Worm (Caenorhabditis elegans) whole organism, late embryonic: ENCODE data around the gene T03F6.6.

Experiments used
- K09A11.1 ChIP-seq: sonication (generic microtip); optimal IDR thresholded peaks from 2 replicates; lab custom pipeline; 2017; ENCODE audit warnings: antibody characterized with exemption, mild to moderate bottlenecking, missing genetic modification characterization, missing compliant biosample characterization; ENCODE audit not compliant: insufficient read depth
- ama-1 ChIP-seq: fragments of 150-350 bp; optimal IDR thresholded peaks from 2 replicates; lab custom pipeline; 2014
- ceh-14 ChIP-seq: sonication (generic microtip); optimal IDR thresholded peaks from 2 replicates; lab custom pipeline; 2016; ENCODE audit warnings: missing genotype, missing genetic modification characterization, missing compliant biosample characterization
- ceh-19 ChIP-seq: fragments of 200-800 bp; sonication (Bioruptor generic); optimal IDR thresholded peaks from 2 replicates; lab custom pipeline; 2018; ENCODE audit warnings: mild to moderate bottlenecking, missing genetic modification characterization, missing compliant biosample characterization
- ceh-22 ChIP-seq: sonication (generic microtip); optimal IDR thresholded peaks from 2 replicates; lab custom pipeline; 2017; ENCODE audit warnings: missing biosample characterization, missing genetic modification characterization
- ceh-31 ChIP-seq: sonication (generic microtip); optimal IDR thresholded peaks from 2 replicates; lab custom pipeline; 2016; ENCODE audit warnings: missing genetic modification characterization, missing compliant biosample characterization
- ceh-34 ChIP-seq: sonication (generic microtip); optimal IDR thresholded peaks from 2 replicates; lab custom pipeline; 2016; ENCODE audit warnings: mild to moderate bottlenecking, missing genetic modification characterization, missing compliant biosample characterization
- ceh-45 ChIP-seq: fragments of 200-800 bp; sonication (Bioruptor generic); IDR thresholded peaks from 2 replicates; pipeline ENCODE4 v1.3.6; 2022; ENCODE audit warnings: missing genetic modification reagents, missing genetic modification characterization, missing compliant biosample characterization
- ceh-9 ChIP-seq: sonication (generic microtip); optimal IDR thresholded peaks from 2 replicates; lab custom pipeline; 2016; ENCODE audit warnings: mild to moderate bottlenecking, missing genetic modification characterization, inconsistent platforms, missing compliant biosample characterization
- dmd-4 ChIP-seq: sonication (generic microtip); optimal IDR thresholded peaks from 2 replicates; lab custom pipeline; 2016; ENCODE audit warnings: borderline replicate concordance, missing genetic modification characterization, missing compliant biosample characterization
- dve-1 ChIP-seq: sonication (generic microtip); optimal IDR thresholded peaks from 2 replicates; lab custom pipeline; 2017; ENCODE audit warnings: antibody characterized with exemption, mild to moderate bottlenecking, missing genetic modification characterization, missing compliant biosample characterization
- elt-2 ChIP-seq: sonication (generic microtip); optimal IDR thresholded peaks from 2 replicates; lab custom pipeline; 2016; ENCODE audit warnings: missing genetic modification reagents, missing genetic modification characterization, missing compliant biosample characterization
- elt-4 ChIP-seq: sonication (generic microtip); optimal IDR thresholded peaks from 2 replicates; lab custom pipeline; 2016; ENCODE audit warnings: missing genetic modification characterization, missing compliant biosample characterization
- ets-4 ChIP-seq: sonication (generic microtip); optimal IDR thresholded peaks from 2 replicates; lab custom pipeline; 2016; ENCODE audit warnings: missing genetic modification characterization, missing compliant biosample characterization
- fax-1 ChIP-seq: sonication (generic microtip); optimal IDR thresholded peaks from 2 replicates; lab custom pipeline; 2016; ENCODE audit warnings: missing genotype, missing genetic modification characterization, missing compliant biosample characterization
- fkh-10 ChIP-seq: fragments of 150-350 bp; optimal IDR thresholded peaks from 2 replicates; lab custom pipeline; 2014; ENCODE audit warnings: missing biosample characterization, missing genetic modification reagents, missing genetic modification characterization
- gmeb-2 ChIP-seq: sonication (generic microtip); optimal IDR thresholded peaks from 2 replicates; lab custom pipeline; 2016; ENCODE audit warnings: missing genetic modification characterization, inconsistent platforms, missing compliant biosample characterization
- hlh-13 ChIP-seq: fragments of 200-800 bp; sonication (Bioruptor generic); optimal IDR thresholded peaks from 2 replicates; lab custom pipeline; 2018; ENCODE audit warnings: mild to moderate bottlenecking, missing genetic modification characterization, missing compliant biosample characterization
- hlh-8 ChIP-seq: sonication (generic microtip); optimal IDR thresholded peaks from 2 replicates; lab custom pipeline; 2016; ENCODE audit warnings: missing genotype, missing genetic modification characterization, missing compliant biosample characterization
- mec-3 ChIP-seq: sonication (generic microtip); optimal IDR thresholded peaks from 2 replicates; lab custom pipeline; 2016; ENCODE audit warnings: borderline replicate concordance, missing genetic modification characterization, missing compliant biosample characterization
- nhr-232 ChIP-seq: sonication (generic microtip); optimal IDR thresholded peaks from 2 replicates; lab custom pipeline; 2016; ENCODE audit warnings: missing genetic modification characterization, missing compliant biosample characterization
- pag-3 ChIP-seq: sonication (generic microtip); optimal IDR thresholded peaks from 2 replicates; lab custom pipeline; 2016; ENCODE audit warnings: missing compliant biosample characterization, missing genetic modification characterization, borderline replicate concordance
- pat-9 ChIP-seq: fragments of 200-800 bp; sonication (Bioruptor generic); optimal IDR thresholded peaks from 2 replicates; lab custom pipeline; 2018; ENCODE audit warnings: mild to moderate bottlenecking, missing genetic modification characterization, moderate library complexity, missing compliant biosample characterization
- pha-2 ChIP-seq: sonication (generic microtip); optimal IDR thresholded peaks from 2 replicates; lab custom pipeline; 2017; ENCODE audit warnings: mild to moderate bottlenecking, missing genetic modification characterization, missing compliant biosample characterization
- pha-4 ChIP-seq: fragments of 150-350 bp; optimal IDR thresholded peaks from 2 replicates; lab custom pipeline; 2018; ENCODE audit warnings: missing biosample characterization, missing genetic modification reagents, missing genetic modification characterization
- pqm-1 ChIP-seq: sonication (generic microtip); optimal IDR thresholded peaks from 2 replicates; lab custom pipeline; 2016; ENCODE audit warnings: missing genetic modification characterization, missing compliant biosample characterization
- pros-1 ChIP-seq: fragments of 150-350 bp; optimal IDR thresholded peaks from 2 replicates; lab custom pipeline; 2014; ENCODE audit warnings: missing biosample characterization, missing genetic modification reagents, missing genetic modification characterization
- ref-2 ChIP-seq: sonication (generic microtip); optimal IDR thresholded peaks from 2 replicates; lab custom pipeline; 2016; ENCODE audit warnings: missing genetic modification characterization, missing compliant biosample characterization
- rnt-1 ChIP-seq: sonication (generic microtip); optimal IDR thresholded peaks from 2 replicates; lab custom pipeline; 2016; ENCODE audit warnings: missing genetic modification characterization, missing compliant biosample characterization
- sox-2 ChIP-seq: fragments of 200-800 bp; sonication (Bioruptor generic); IDR thresholded peaks from 2 replicates; pipeline ENCODE4 v1.3.6; 2022; ENCODE audit warnings: missing genetic modification reagents, missing genetic modification characterization, missing compliant biosample characterization
- syd-9 ChIP-seq: sonication (generic microtip); optimal IDR thresholded peaks from 2 replicates; lab custom pipeline; 2016; ENCODE audit warnings: mild to moderate bottlenecking, missing genetic modification characterization, moderate library complexity, missing compliant biosample characterization
- ttx-3 ChIP-seq: sonication (generic microtip); optimal IDR thresholded peaks from 2 replicates; lab custom pipeline; 2016; ENCODE audit warnings: missing genetic modification reagents, missing genetic modification characterization, missing compliant biosample characterization
- unc-3 ChIP-seq, 2 experiments: fragments of 200-800 bp in 1 of 2; sonication (Bioruptor generic) in 1 of 2; sonication (generic microtip) in 1 of 2; conservative IDR thresholded peaks in 1 of 2; optimal IDR thresholded peaks in 1 of 2; 2 replicates each; pipeline versions ENCODE4 v1.3.6 to Lab custom; 2016 to 2022; ENCODE audit warnings: missing compliant biosample characterization in 2 of 2, missing genetic modification characterization in 2 of 2, missing genetic modification reagents in 1 of 2

T03F6.6 gene

DNA sequence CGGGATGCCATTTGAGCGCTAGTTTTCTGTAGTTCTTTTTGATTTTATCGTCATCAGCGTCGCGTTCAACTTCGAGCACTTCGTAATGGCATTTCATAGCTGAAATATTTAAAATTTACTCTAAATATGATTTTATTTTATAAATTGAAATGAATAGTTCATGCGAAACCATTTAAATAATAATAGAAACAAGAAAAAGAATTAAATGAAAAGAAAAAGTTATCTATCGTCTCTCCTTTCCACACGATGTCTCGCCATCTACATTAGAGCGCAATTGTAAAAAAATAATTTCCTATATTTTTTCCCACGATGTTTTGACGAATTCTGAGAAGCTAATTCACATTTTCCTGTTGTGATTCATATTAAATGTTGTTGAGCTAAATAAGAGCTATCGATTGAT lies 13.1 kb upstream of the T03F6.6 start, which contains the start of gene dnj-17:
TSS of gene dnj-17 (minus strand) at position 101 of the 400 bp plus-strand sequence.
- TF ChIP-seq ref-2 (tag; lab: Kevin White, UChicago) (no peak), ttx-3 (tag; lab: Kevin White, UChicago) (no peak), ceh-19 (GFP tag; lab: Kevin White, UChicago) (no peak), sox-2 (GFP tag; lab: Robert Waterston, UW) (no peak), ceh-31 (tag; lab: Kevin White, UChicago) (no peak), gmeb-2 (tag; lab: Kevin White, UChicago) (no peak), elt-2 (tag; lab: Kevin White, UChicago) (no peak), dmd-4 (no peak), rnt-1 (tag; lab: Kevin White, UChicago) (no peak), pros-1 (tag; lab: Kevin White, UChicago) (no peak), ceh-9 (no peak)

DNA sequence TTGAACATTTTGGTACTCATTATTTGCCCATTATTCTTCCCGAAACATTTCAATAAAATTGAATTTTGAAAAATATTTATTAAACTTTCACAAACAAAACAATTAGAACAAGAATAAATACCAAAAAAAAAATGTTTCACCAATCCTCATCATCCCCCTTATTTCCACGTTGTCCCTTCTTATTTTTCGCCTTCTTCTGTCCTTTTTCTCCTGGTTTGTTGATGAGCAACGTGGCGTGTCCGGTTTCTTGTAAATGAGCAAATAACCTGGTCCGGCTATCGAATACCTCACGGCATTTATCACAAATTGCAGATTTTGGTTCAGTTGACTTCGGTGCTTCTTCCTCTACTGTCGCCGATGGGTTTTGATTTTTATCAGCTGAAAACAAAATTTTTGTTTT lies 10.7 kb upstream of the T03F6.6 start:
- TF ChIP-seq dve-1 (no peak), ceh-31 (tag; lab: Kevin White, UChicago) (no peak), pha-4 (tag; lab: Kevin White, UChicago) (no peak), elt-2 (tag; lab: Kevin White, UChicago) (no peak), pag-3 (tag; lab: Kevin White, UChicago) (no peak), ceh-34 (tag; lab: Kevin White, UChicago) (no peak), pat-9 (tag; lab: Kevin White, UChicago) (no peak), pha-2 (tag; lab: Kevin White, UChicago) (no peak), syd-9 (tag; lab: Kevin White, UChicago) (no peak), fkh-10 (GFP tag; lab: Kevin White, UChicago) (no peak), pqm-1 (no peak), mec-3 (tag; lab: Kevin White, UChicago) (no peak), ets-4 (no peak)

DNA sequence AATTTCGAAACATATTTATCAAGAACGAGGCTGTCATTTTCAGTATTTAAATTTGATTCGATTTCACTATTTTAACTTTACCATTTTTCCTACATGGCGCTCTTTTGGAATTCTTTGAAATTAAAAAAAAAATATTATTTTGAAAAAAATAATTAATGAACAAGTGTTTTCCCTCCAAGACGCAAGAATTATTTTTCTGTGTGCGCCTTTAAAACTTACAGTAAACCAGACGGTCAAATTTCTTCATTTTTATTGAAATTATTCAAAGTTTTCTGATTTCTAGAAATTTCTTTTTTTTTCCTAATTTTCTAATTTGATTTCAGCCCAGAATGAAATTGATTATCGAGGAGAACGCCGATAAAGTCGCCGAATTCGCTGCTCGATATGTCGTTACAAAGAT lies 9.0 kb upstream of the T03F6.6 start, which contains the start of gene T03F6.3:
TSS of gene T03F6.3 (plus strand) at position 318 of the 400 bp plus-strand sequence.
- TF ChIP-seq pag-3 (tag; lab: Kevin White, UChicago) (no peak), K09A11.1 (tag; lab: Kevin White, UChicago) (no peak), ets-4 (no peak), ceh-22 (tag; lab: Kevin White, UChicago) (no peak), dve-1 (no peak), ceh-14 (tag; lab: Kevin White, UChicago) (no peak), ceh-45 (GFP tag; lab: Robert Waterston, UW) (no peak), hlh-13 (GFP tag; lab: Kevin White, UChicago) (no peak), unc-3 (GFP tag; conservative IDR thresholded peaks at IDR 0.05; lab: Robert Waterston, UW) (no peak), unc-3 (tag; optimal IDR thresholded peaks at IDR 0.05; lab: Kevin White, UChicago) (no peak), pha-4 (tag; lab: Kevin White, UChicago) (no peak), elt-2 (tag; lab: Kevin White, UChicago) (no peak), ref-2 (tag; lab: Kevin White, UChicago) (no peak), gmeb-2 (tag; lab: Kevin White, UChicago) (no peak), ama-1 (no peak), hlh-8 (tag; lab: Kevin White, UChicago) (no peak), fax-1 (tag; lab: Kevin White, UChicago) (no peak), nhr-232 (tag; lab: Kevin White, UChicago) (no peak), elt-4 (tag; lab: Kevin White, UChicago) (no peak), pat-9 (tag; lab: Kevin White, UChicago) (no peak)

DNA sequence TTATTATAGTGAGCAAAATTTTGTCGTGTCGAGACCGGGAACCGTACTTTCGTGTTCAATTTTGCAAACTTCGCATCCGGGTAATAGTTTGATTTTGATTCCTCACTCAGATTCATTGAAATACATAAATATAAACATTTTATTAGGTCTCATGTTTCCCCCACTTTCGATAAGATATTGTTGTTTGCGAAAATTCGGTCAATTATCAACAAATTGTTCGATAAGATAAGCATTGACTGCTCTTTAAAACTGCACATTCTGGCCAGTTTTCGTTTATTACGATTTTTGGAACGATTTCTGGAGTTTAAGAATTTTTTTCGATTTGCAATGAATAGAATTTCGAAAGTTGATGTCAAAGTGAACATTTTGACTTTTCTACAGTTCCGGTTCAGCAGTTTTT lies 8.5 kb upstream of the T03F6.6 start:
- TF ChIP-seq ref-2 (tag; lab: Kevin White, UChicago) (no peak), elt-2 (tag; lab: Kevin White, UChicago) (peak; percentile 92)
